Fruit fly (Drosophila melanogaster): ENCODE results near the gene CG31219.
A peak's percentile ranks its signal among the peaks of the same experiment; 100 is the strongest.

CG31219 gene

DNA sequence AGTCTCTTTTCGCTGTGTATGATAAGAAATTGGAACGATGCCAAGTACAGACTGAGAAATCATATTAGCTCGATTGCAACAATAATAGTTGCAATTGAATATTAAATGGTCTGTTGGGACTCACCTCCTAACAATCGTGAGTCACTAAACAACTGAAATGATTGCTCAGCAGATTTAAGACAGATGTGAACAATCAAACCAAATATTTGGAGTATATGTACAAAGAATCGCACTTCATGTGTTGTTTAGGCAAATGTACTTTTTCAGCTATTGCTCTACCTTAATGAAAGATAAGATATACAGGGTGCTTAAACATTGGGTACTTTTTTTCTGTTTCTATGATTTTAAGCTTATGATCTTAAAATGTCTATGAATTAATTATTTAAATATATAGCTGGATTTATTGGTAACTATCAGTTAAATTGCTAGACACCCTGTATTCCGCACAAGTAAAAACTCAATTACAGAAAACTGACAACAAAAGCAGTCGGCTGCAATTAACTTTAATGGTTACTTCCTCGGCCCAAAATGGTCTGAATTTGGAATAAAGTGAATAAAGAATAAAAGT lies 9.2 kb upstream of the CG31219 start (continued):
- no peak for TF ChIP-seq Hr38 (GFP tag; optimal IDR thresholded peaks at IDR 0.05)
- TF ChIP-seq CG34406 (GFP tag; optimal IDR thresholded peaks at IDR 0.05) = peak; percentile 82
- peak; percentile 90 for TF ChIP-seq CG8119 (GFP tag; IDR thresholded peaks at IDR 0.05)
- peak; percentile 50 for TF ChIP-seq CG16779 (tag; optimal IDR thresholded peaks at IDR 0.05)
- peak; percentile 46 for TF ChIP-seq fd59A (GFP tag; optimal IDR thresholded peaks at IDR 0.05)
- peak; percentile 73 for TF ChIP-seq Lpt (GFP tag; optimal IDR thresholded peaks at IDR 0.05)
- peak; percentile 86 for TF ChIP-seq svp (GFP tag)
- TF ChIP-seq Sox15 (GFP tag; optimal IDR thresholded peaks at IDR 0.05) = peak; percentile 60
- TF ChIP-seq Ets96B (tag; optimal IDR thresholded peaks at IDR 0.05) = peak; percentile 72

DNA sequence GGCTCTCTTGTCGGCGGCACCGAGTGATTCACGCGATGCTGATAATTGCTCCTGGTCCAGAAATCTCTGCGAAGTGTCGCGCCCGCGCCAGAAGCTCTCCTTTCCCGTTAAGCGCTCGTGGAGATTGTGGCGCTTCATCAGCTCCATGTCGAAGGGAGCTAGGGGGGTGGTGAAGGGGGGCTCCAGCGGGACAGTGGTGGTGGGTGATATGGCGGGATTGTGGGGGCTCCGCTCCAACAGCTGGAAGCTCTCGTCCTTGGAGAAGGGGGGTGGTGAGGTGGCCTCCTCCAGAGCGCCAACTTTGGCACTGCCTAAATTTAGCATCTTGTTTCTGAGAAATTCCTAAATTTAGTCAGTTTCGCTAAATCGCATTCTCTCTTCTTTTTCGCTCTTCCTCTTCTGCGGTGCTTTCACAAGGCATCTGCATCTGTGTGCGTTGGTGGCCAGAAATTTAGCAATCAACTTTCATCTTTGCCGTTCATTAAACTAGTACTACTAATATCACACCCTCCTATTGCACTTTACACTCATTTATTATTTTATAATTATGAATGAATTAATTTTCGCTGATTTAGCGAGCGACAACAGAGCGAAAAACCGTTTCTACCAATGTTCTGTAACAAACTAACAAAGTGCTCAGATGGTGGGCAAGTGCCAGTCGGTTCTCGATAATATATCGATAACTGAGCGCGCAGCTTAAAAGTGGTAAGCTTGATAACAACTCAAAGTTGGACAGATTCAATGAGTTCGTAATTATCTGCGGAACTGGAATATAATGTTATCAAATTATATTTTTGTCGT lies 8.5 kb upstream of the CG31219 start, which contains the start of gene subdued:
subdued (minus strand) TSS at position 631 of the 801 bp plus-strand sequence.
- TF ChIP-seq acj6 (GFP tag; optimal IDR thresholded peaks at IDR 0.05) (no peak), Ets96B (tag; optimal IDR thresholded peaks at IDR 0.05) (no peak), Hr4 (GFP tag; optimal IDR thresholded peaks at IDR 0.05) (no peak), CG6163 (GFP tag; IDR thresholded peaks at IDR 0.05) (no peak), Blimp-1 (GFP tag; optimal IDR thresholded peaks at IDR 0.05) (no peak), dac (GFP tag; optimal IDR thresholded peaks at IDR 0.05) (no peak), Met (GFP tag; optimal IDR thresholded peaks at IDR 0.05) (no peak), CG6276 (GFP tag; optimal IDR thresholded peaks at IDR 0.05) (no peak), Smox (GFP tag; optimal IDR thresholded peaks at IDR 0.05) (peak; percentile 25), Sox14 (GFP tag; optimal IDR thresholded peaks at IDR 0.05) (no peak), topi (GFP tag; optimal IDR thresholded peaks at IDR 0.05) (no peak), CG6792 (GFP tag; optimal IDR thresholded peaks at IDR 0.05) (no peak), CG6854 (GFP tag; optimal IDR thresholded peaks at IDR 0.05) (no peak), CG11902 (GFP tag; optimal IDR thresholded peaks at IDR 0.05) (no peak), ss (GFP tag; optimal IDR thresholded peaks at IDR 0.05) (no peak), CG1621 (tag; optimal IDR thresholded peaks at IDR 0.05) (no peak), CG10669 (GFP tag; optimal IDR thresholded peaks at IDR 0.05) (no peak), esn (GFP tag; optimal IDR thresholded peaks at IDR 0.05) (no peak), Gug (GFP tag; IDR thresholded peaks at IDR 0.05) (no peak), Sox102F (GFP tag; optimal IDR thresholded peaks at IDR 0.05) (no peak), CG31627 (GFP tag; optimal IDR thresholded peaks at IDR 0.05) (no peak), net (GFP tag; optimal IDR thresholded peaks at IDR 0.05) (no peak), CG3919 (GFP tag; optimal IDR thresholded peaks at IDR 0.05) (no peak), cyc (GFP tag; optimal IDR thresholded peaks at IDR 0.05) (no peak), lz (GFP tag; optimal IDR thresholded peaks at IDR 0.05) (no peak), CG8319 (GFP tag; optimal IDR thresholded peaks at IDR 0.05) (no peak), Sox15 (GFP tag; optimal IDR thresholded peaks at IDR 0.05) (no peak), CG11294 (GFP tag; IDR thresholded peaks at IDR 0.05) (no peak), CG9139 (GFP tag; optimal IDR thresholded peaks at IDR 0.05) (no peak), salr (GFP tag; optimal IDR thresholded peaks at IDR 0.05) (no peak), OdsH (GFP tag; optimal IDR thresholded peaks at IDR 0.05) (no peak), Eip78C (GFP tag) (peak; percentile 81), CG16779 (tag; optimal IDR thresholded peaks at IDR 0.05) (no peak), CG8119 (GFP tag; IDR thresholded peaks at IDR 0.05) (no peak), CG7368 (GFP tag; optimal IDR thresholded peaks at IDR 0.05) (no peak), Lpt (GFP tag; optimal IDR thresholded peaks at IDR 0.05) (no peak), Hr39 (GFP tag; optimal IDR thresholded peaks at IDR 0.05) (no peak), vri (GFP tag; optimal IDR thresholded peaks at IDR 0.05) (no peak), achi (GFP tag; optimal IDR thresholded peaks at IDR 0.05) (no peak), CG4318 (GFP tag; optimal IDR thresholded peaks at IDR 0.05) (no peak), CG6808 (GFP tag; optimal IDR thresholded peaks at IDR 0.05) (no peak), Eip75B (GFP tag; optimal IDR thresholded peaks at IDR 0.05) (peak; percentile 5), CG15336 (GFP tag; IDR thresholded peaks at IDR 0.05) (peak; percentile 25; the same call in 1 of the 2 replicates), Hr38 (GFP tag; optimal IDR thresholded peaks at IDR 0.05) (no peak), CG32006 (GFP tag; optimal IDR thresholded peaks at IDR 0.05) (no peak)
